Worm (Caenorhabditis elegans) whole organism, L4 larva: ENCODE results near the gene F59B10.4.

Experiments used
- D1046.2 ChIP-seq: fragments of 200-800 bp; sonication (Bioruptor generic); IDR thresholded peaks from 2 replicates; pipeline ENCODE4 v1.3.6; 2022; ENCODE audit warnings: missing genetic modification characterization, missing compliant biosample characterization
- F49E8.2 ChIP-seq: sonication (generic microtip); optimal IDR thresholded peaks from 2 replicates; lab custom pipeline; 2016; ENCODE audit warnings: missing compliant biosample characterization, mild to moderate bottlenecking, missing genetic modification characterization, borderline replicate concordance
- T20F7.1 ChIP-seq: fragments of 200-800 bp; sonication (Bioruptor generic); optimal IDR thresholded peaks from 2 replicates; lab custom pipeline; 2018; ENCODE audit warnings: mild to moderate bottlenecking, missing genetic modification characterization, missing compliant biosample characterization
- T26A8.4 ChIP-seq: fragments of 200-800 bp; sonication (Bioruptor generic); IDR thresholded peaks from 2 replicates; pipeline ENCODE4 v1.3.6; 2022; ENCODE audit warnings: missing genetic modification characterization, missing compliant biosample characterization
- Y5F2A.4 ChIP-seq: fragments of 200-800 bp; sonication (Bioruptor generic); optimal IDR thresholded peaks from 2 replicates; lab custom pipeline; 2018; ENCODE audit warnings: mild to moderate bottlenecking, missing genetic modification characterization, missing compliant biosample characterization
- Y75B8A.6 ChIP-seq: fragments of 200-800 bp; sonication (Bioruptor generic); IDR thresholded peaks from 2 replicates; pipeline ENCODE4 v1.3.6; 2022; ENCODE audit warnings: missing genetic modification reagents, missing genetic modification characterization, missing compliant biosample characterization
- ZK546.5 ChIP-seq, 2 experiments: sonication (generic microtip); optimal IDR thresholded peaks; 2 replicates each; lab custom pipeline; 2017; ENCODE audit warnings: missing biosample characterization in 2 of 2, missing genetic modification characterization in 2 of 2
- aha-1 ChIP-seq: fragments of 150-350 bp; peaks from one replicate; lab custom pipeline; 2014; ENCODE audit warnings: missing biosample characterization, missing genetic modification characterization
- aly-2 ChIP-seq: sonication (generic microtip); optimal IDR thresholded peaks from 2 replicates; lab custom pipeline; 2018; ENCODE audit warnings: missing biosample characterization, missing genetic modification characterization
- ama-1 ChIP-seq: fragments of 150-350 bp; optimal IDR thresholded peaks from 2 replicates; lab custom pipeline; 2014; ENCODE audit warnings: inconsistent platforms, mixed read lengths
- arid-1 ChIP-seq: fragments of 200-800 bp; sonication (Bioruptor generic); conservative IDR thresholded peaks from 2 replicates; pipeline ENCODE4 v1.3.6; 2022; ENCODE audit warnings: missing genetic modification reagents, missing genetic modification characterization, missing compliant biosample characterization
- ceh-32 ChIP-seq: sonication (generic microtip); optimal IDR thresholded peaks from 2 replicates; lab custom pipeline; 2016; ENCODE audit warnings: mild to moderate bottlenecking, missing genetic modification characterization, missing compliant biosample characterization; ENCODE audit not compliant: poor library complexity
- cey-2 ChIP-seq: sonication (generic microtip); optimal IDR thresholded peaks from 3 replicates; lab custom pipeline; 2017; ENCODE audit warnings: missing genetic modification characterization, mild to moderate bottlenecking, missing compliant biosample characterization, antibody characterized with exemption, borderline replicate concordance; ENCODE audit not compliant: insufficient read depth
- dmd-6 ChIP-seq: fragments of 200-800 bp; sonication (Bioruptor generic); IDR thresholded peaks from 2 replicates; pipeline ENCODE4 v1.3.6; 2022; ENCODE audit warnings: missing genetic modification reagents, missing genetic modification characterization, missing compliant biosample characterization
- dpl-1 ChIP-seq: fragments of 150-350 bp; optimal IDR thresholded peaks from 2 replicates; lab custom pipeline; 2014; ENCODE audit warnings: missing biosample characterization, missing genetic modification reagents, missing genetic modification characterization
- duxl-1 ChIP-seq: sonication (generic microtip); optimal IDR thresholded peaks from 2 replicates; lab custom pipeline; 2016; ENCODE audit warnings: mild to moderate bottlenecking, missing genetic modification characterization, moderate library complexity, missing compliant biosample characterization; ENCODE audit not compliant: poor library complexity
- hlh-11 ChIP-seq: fragments of 200-800 bp; sonication (Bioruptor generic); optimal IDR thresholded peaks from 2 replicates; lab custom pipeline; 2018; ENCODE audit warnings: mild to moderate bottlenecking, missing genetic modification characterization, missing compliant biosample characterization
- hmg-1.1 ChIP-seq: fragments of 200-800 bp; sonication (Bioruptor generic); IDR thresholded peaks from 2 replicates; pipeline ENCODE4 v1.3.6; 2022; ENCODE audit warnings: missing genetic modification reagents, missing genetic modification characterization, missing compliant biosample characterization
- lim-7 ChIP-seq: fragments of 200-800 bp; sonication (Bioruptor generic); IDR thresholded peaks from 2 replicates; pipeline ENCODE4 v1.3.6; 2022; ENCODE audit warnings: missing genetic modification characterization, missing compliant biosample characterization
- lin-13 ChIP-seq: fragments of 150-350 bp; optimal IDR thresholded peaks from 2 replicates; lab custom pipeline; 2014; ENCODE audit warnings: missing biosample characterization, missing genetic modification reagents, missing genetic modification characterization
- lin-15B ChIP-seq: fragments of 150-350 bp; sonication (generic microtip); optimal IDR thresholded peaks from 3 replicates; lab custom pipeline; 2014; ENCODE audit warnings: missing biosample characterization, missing genetic modification characterization
- lir-3 ChIP-seq: sonication (generic microtip); optimal IDR thresholded peaks from 2 replicates; lab custom pipeline; 2016; ENCODE audit warnings: mild to moderate bottlenecking, missing genetic modification characterization, missing compliant biosample characterization
- madf-5 ChIP-seq, 2 experiments: fragments of 200-800 bp; sonication (Bioruptor generic); IDR thresholded peaks; 2 replicates each; pipeline ENCODE4 v1.3.6; 2022; ENCODE audit warnings: missing compliant biosample characterization in 2 of 2, missing genetic modification characterization in 2 of 2
- madf-9 ChIP-seq: fragments of 200-800 bp; sonication (Bioruptor generic); conservative IDR thresholded peaks from 2 replicates; pipeline ENCODE4 v1.3.6; 2022; ENCODE audit warnings: missing genetic modification reagents, missing genetic modification characterization, missing compliant biosample characterization
- mep-1 ChIP-seq: fragments of 150-350 bp; sonication (generic microtip); optimal IDR thresholded peaks from 3 replicates; lab custom pipeline; 2014; ENCODE audit warnings: missing biosample characterization, missing genetic modification characterization
- mxl-2 ChIP-seq: fragments of 200-800 bp; sonication (Bioruptor generic); conservative IDR thresholded peaks from 2 replicates; pipeline ENCODE4 v1.3.6; 2022; ENCODE audit warnings: missing genetic modification reagents, missing genetic modification characterization, missing compliant biosample characterization
- nhr-10 ChIP-seq: fragments of 150-350 bp; optimal IDR thresholded peaks from 2 replicates; lab custom pipeline; 2014; ENCODE audit warnings: missing biosample characterization, missing genetic modification characterization
- nhr-25 ChIP-seq: sonication (generic microtip); optimal IDR thresholded peaks from 2 replicates; lab custom pipeline; 2017; ENCODE audit warnings: missing genetic modification characterization, mild to moderate bottlenecking, missing compliant biosample characterization, antibody characterized with exemption, moderate library complexity, borderline replicate concordance; ENCODE audit not compliant: insufficient read depth
- nhr-42 ChIP-seq: fragments of 200-800 bp; sonication (Bioruptor generic); IDR thresholded peaks from 2 replicates; pipeline ENCODE4 v1.3.6; 2022; ENCODE audit warnings: missing genetic modification characterization, missing compliant biosample characterization
- nhr-76 ChIP-seq: fragments of 150-350 bp; optimal IDR thresholded peaks from 2 replicates; lab custom pipeline; 2014; ENCODE audit warnings: missing biosample characterization, missing genetic modification characterization
- nhr-77 ChIP-seq: fragments of 150-350 bp; optimal IDR thresholded peaks from 2 replicates; lab custom pipeline; 2014; ENCODE audit warnings: missing biosample characterization, missing genetic modification characterization
- pha-4 ChIP-seq, 2 experiments: fragments of 150-350 bp in 1 of 2; fragments of 200-800 bp in 1 of 2; sonication (Bioruptor generic) in 1 of 2; IDR thresholded peaks in 1 of 2; optimal IDR thresholded peaks in 1 of 2; 2 replicates each; pipeline versions ENCODE4 v1.3.6 to Lab custom; 2014 to 2022; ENCODE audit warnings: missing genetic modification characterization in 2 of 2, missing genetic modification reagents in 2 of 2, missing biosample characterization in 1 of 2, missing compliant biosample characterization in 1 of 2
- saeg-2 ChIP-seq: fragments of 200-800 bp; sonication (Bioruptor generic); IDR thresholded peaks from 2 replicates; pipeline ENCODE4 v1.3.6; 2022; ENCODE audit warnings: missing genetic modification reagents, missing genetic modification characterization, missing compliant biosample characterization
- sdz-12 ChIP-seq: fragments of 200-800 bp; sonication (Bioruptor generic); optimal IDR thresholded peaks from 2 replicates; lab custom pipeline; 2018; ENCODE audit warnings: mild to moderate bottlenecking, missing genetic modification characterization, missing compliant biosample characterization
- set-16 ChIP-seq: fragments of 200-800 bp; sonication (Bioruptor generic); IDR thresholded peaks from 2 replicates; pipeline ENCODE4 v1.3.6; 2022; ENCODE audit warnings: missing genetic modification reagents, missing genetic modification characterization, missing compliant biosample characterization
- snpc-1.2 ChIP-seq: fragments of 200-800 bp; sonication (Bioruptor generic); IDR thresholded peaks from 2 replicates; pipeline ENCODE4 v1.3.6; 2022; ENCODE audit warnings: missing genetic modification reagents, missing genetic modification characterization, missing compliant biosample characterization
- spr-3 ChIP-seq: fragments of 200-800 bp; sonication (Bioruptor generic); optimal IDR thresholded peaks from 2 replicates; lab custom pipeline; 2018; ENCODE audit warnings: mild to moderate bottlenecking, missing genetic modification characterization, missing compliant biosample characterization
- tra-1 ChIP-seq: fragments of 200-800 bp; sonication (Bioruptor generic); IDR thresholded peaks from 2 replicates; pipeline ENCODE4 v1.3.6; 2022; ENCODE audit warnings: missing genetic modification reagents, missing genetic modification characterization, missing compliant biosample characterization
- unc-39 ChIP-seq: sonication (generic microtip); optimal IDR thresholded peaks from 2 replicates; lab custom pipeline; 2017; ENCODE audit warnings: missing biosample characterization, missing genetic modification characterization
- unc-62 ChIP-seq, 3 experiments: fragments of 150-350 bp in 1 of 3; sonication (generic microtip); optimal IDR thresholded peaks in 2 of 3; peaks in 1 of 3; 1 replicate in 1 of 3; 2 replicates in 2 of 3; lab custom pipeline; 2014 to 2017; ENCODE audit warnings: missing biosample characterization in 3 of 3, missing genetic modification characterization in 3 of 3, missing genetic modification reagents in 3 of 3, missing genotype in 1 of 3
- zfp-3 ChIP-seq: fragments of 200-800 bp; sonication (Bioruptor generic); conservative IDR thresholded peaks from 2 replicates; pipeline ENCODE4 v1.3.6; 2022; ENCODE audit warnings: missing genetic modification reagents, missing genetic modification characterization, missing compliant biosample characterization
- zip-11 ChIP-seq: fragments of 200-800 bp; sonication (Bioruptor generic); IDR thresholded peaks from 2 replicates; pipeline ENCODE4 v1.3.6; 2022; ENCODE audit warnings: missing genetic modification characterization, missing compliant biosample characterization
- ztf-11 ChIP-seq: fragments of 150-350 bp; optimal IDR thresholded peaks from 2 replicates; lab custom pipeline; 2014; ENCODE audit warnings: missing biosample characterization, missing genetic modification characterization

Gene F59B10.4

DNA sequence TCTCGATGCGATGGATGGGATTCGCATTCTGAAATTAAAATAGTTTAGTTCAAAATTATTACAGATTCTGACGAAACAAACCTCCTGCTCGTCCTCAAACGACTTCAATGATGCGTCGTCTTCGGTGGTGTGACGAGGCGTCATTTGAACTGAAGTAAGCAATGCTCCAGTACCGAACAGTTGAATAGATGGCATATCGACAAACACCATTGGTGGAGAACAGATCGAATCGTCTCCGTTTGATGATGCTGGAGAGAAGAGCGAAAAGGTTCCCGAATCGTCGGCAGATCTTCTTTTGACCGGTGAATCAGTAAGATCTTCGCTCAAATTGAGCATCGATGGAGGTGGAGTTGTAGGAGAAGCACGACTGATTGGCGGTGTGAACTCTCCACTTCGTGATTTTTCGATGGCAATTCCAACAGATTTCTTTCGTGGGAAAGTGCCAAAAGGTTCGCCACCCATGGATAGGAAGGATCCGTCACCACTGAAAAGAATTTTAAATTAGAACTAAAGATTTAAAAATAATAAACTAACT is 25.5 kb upstream of the F59B10.4 start (continued):
- TF ChIP-seq lir-3 (no peak), lim-7 (GFP tag; lab: Robert Waterston, UW) (peak; percentile 2; the same call in 1 of the 2 replicates), aha-1 (peak; percentile 94), ztf-11 (tag; lab: Kevin White, UChicago) (no peak), tra-1 (GFP tag; lab: Robert Waterston, UW) (no peak), nhr-42 (GFP tag; lab: Robert Waterston, UW) (no peak), ama-1 (lab: Kevin White, UChicago) (no peak), nhr-10 (tag; lab: Kevin White, UChicago) (no peak), F49E8.2 (tag; lab: Kevin White, UChicago) (no peak), unc-39 (no peak), zfp-3 (GFP tag; lab: Robert Waterston, UW) (peak; percentile 64; the same call in 1 of the 2 replicates), aly-2 (no peak), D1046.2 (GFP tag; lab: Robert Waterston, UW) (peak; percentile 10; the same call in 1 of the 2 replicates), Y75B8A.6 (GFP tag; lab: Robert Waterston, UW) (0 out of 2 replicates have a peak, but pooled peaks have one; percentile 38), madf-5 (GFP tag; IDR thresholded peaks at IDR 0.05; lab: Robert Waterston, UW) (0 out of 4 replicates have a peak, but pooled peaks of 1 of the 2 experiments have one; percentile 65), hmg-1.1 (GFP tag; lab: Robert Waterston, UW) (peak; percentile 21; the same call in 1 of the 2 replicates), mxl-2 (GFP tag; lab: Robert Waterston, UW) (no peak)

- TF ChIP-seq lin-15B (tag; lab: Kevin White, UChicago) (peak; percentile 2), pha-4 (GFP tag; IDR thresholded peaks at IDR 0.05; lab: Robert Waterston, UW) (peak; percentile 25; the same call in 1 of the 2 replicates), pha-4 (tag; optimal IDR thresholded peaks at IDR 0.05; lab: Kevin White, UChicago) (no peak), zip-11 (no peak), arid-1 (GFP tag; lab: Robert Waterston, UW) (peak; percentile 12; the same call in 1 of the 2 replicates), dpl-1 (no peak), madf-9 (GFP tag; lab: Robert Waterston, UW) (0 out of 2 replicates have a peak, but pooled peaks have one; percentile 3), duxl-1 (peak; percentile 42), set-16 (GFP tag; lab: Robert Waterston, UW) (no peak), sdz-12 (GFP tag; lab: Kevin White, UChicago) (no peak), mep-1 (peak; percentile 17), nhr-77 (peak; percentile 57), nhr-76 (tag; lab: Kevin White, UChicago) (no peak), nhr-42 (GFP tag; lab: Robert Waterston, UW) (peak; percentile 49), ama-1 (lab: Kevin White, UChicago) (peak; percentile 16), tra-1 (GFP tag; lab: Robert Waterston, UW) (0 out of 2 replicates have a peak, but pooled peaks have one; percentile 50), ZK546.5 (tag; optimal IDR thresholded peaks at IDR 0.05; lab: Kevin White, UChicago) (no peak), unc-62 (GFP tag; optimal IDR thresholded peaks at IDR 0.05 in 1 of 2; lab: Kevin White, UChicago) (peak in 1 of 2 experiments; percentile 22), unc-62 (tag; optimal IDR thresholded peaks at IDR 0.05; lab: Kevin White, UChicago) (no peak), T26A8.4 (GFP tag; lab: Robert Waterston, UW) (peak; percentile 6; the same call in 1 of the 2 replicates), aha-1 (peak; percentile 95), lim-7 (GFP tag; lab: Robert Waterston, UW) (peak; percentile 52), lin-13 (GFP tag; lab: Kevin White, UChicago) (peak; percentile 40), T20F7.1 (peak; percentile 35), cey-2 (tag; lab: Kevin White, UChicago) (peak; percentile 23), Y5F2A.4 (peak; percentile 8), hmg-1.1 (GFP tag; lab: Robert Waterston, UW) (no peak; the same call in 1 of the 2 replicates), ceh-32 (tag; lab: Kevin White, UChicago) (no peak), unc-39 (peak; percentile 2), F49E8.2 (tag; lab: Kevin White, UChicago) (peak; percentile 5), saeg-2 (peak; percentile 18; the same call in 1 of the 2 replicates), hlh-11 (tag; lab: Kevin White, UChicago) (no peak), dmd-6 (GFP tag; lab: Robert Waterston, UW) (peak; percentile 14), madf-5 (GFP tag; IDR thresholded peaks at IDR 0.05; lab: Robert Waterston, UW) (0 out of 4 replicates have a peak, but pooled peaks of 1 of the 2 experiments have one; percentile 41), spr-3 (GFP tag; lab: Kevin White, UChicago) (no peak), snpc-1.2 (GFP tag; lab: Robert Waterston, UW) (no peak), nhr-25 (tag; lab: Kevin White, UChicago) (no peak)
Observed at ce11 chrII:10543457-10544137, 24.7 kb upstream of the F59B10.4 start.
